Worm (Caenorhabditis elegans) whole organism, midembryonic: ENCODE measurements around the gene gcy-32.

ENCODE experiments used
- T22C8.4 ChIP-seq: fragments of 200-800 bp; sonication (Bioruptor generic); IDR thresholded peaks from 2 replicates; pipeline ENCODE4 v1.3.6; 2022; ENCODE audit warnings: missing genetic modification characterization, missing compliant biosample characterization
- cog-1 ChIP-seq: sonication (generic microtip); optimal IDR thresholded peaks from 2 replicates; lab custom pipeline; 2016; ENCODE audit warnings: missing genetic modification characterization, missing compliant biosample characterization
- flt-1 ChIP-seq: fragments of 200-800 bp; sonication (Bioruptor generic); IDR thresholded peaks from 2 replicates; pipeline ENCODE4 v1.3.6; 2022; ENCODE audit warnings: missing genetic modification characterization, missing compliant biosample characterization
- ref-1 ChIP-seq: fragments of 200-800 bp; sonication (Bioruptor generic); conservative IDR thresholded peaks from 2 replicates; pipeline ENCODE4 v1.3.6; 2022; ENCODE audit warnings: missing genetic modification reagents, missing genetic modification characterization, missing compliant biosample characterization
- tab-1 ChIP-seq: fragments of 200-800 bp; sonication (Bioruptor generic); IDR thresholded peaks from 2 replicates; pipeline ENCODE4 v1.3.6; 2022; ENCODE audit warnings: missing genetic modification characterization, missing compliant biosample characterization

DNA sequence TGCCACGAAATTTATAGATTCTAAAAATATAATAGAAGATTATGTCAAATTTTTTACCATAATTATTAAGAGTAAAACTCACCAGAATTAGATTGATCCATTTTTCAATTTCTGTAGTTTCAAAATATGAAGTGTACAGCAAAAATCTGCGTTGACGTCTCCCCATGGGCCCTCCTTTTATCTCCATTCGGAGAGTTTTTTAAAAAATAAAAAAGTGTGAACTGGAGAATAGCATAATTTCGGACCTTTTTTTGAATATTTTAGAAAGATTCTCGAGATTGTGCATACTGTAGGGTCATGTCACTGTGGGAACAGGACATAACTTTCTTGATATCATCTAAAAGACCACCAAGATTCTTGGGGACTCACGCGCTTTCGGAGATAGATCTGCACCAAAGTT is 26.8 kb upstream of the gcy-32 start, which contains the start of gene dpr-1:
- TF ChIP-seq T22C8.4 (GFP tag; lab: Robert Waterston, UW) (no peak), tab-1 (GFP tag; lab: Robert Waterston, UW) (no peak), ref-1 (GFP tag; lab: Robert Waterston, UW) (no peak), flt-1 (no peak), cog-1 (no peak)
